Fruit fly (Drosophila melanogaster) whole organism, embryonic: ENCODE results near the gene CG6000.

ENCODE experiments used
- ATbp ChIP-seq: fragments of 200-800 bp; sonication (Bioruptor generic); optimal IDR thresholded peaks from 2 replicates; lab custom pipeline; 2017; ENCODE audit warnings: missing biosample characterization, mild to moderate bottlenecking, missing genetic modification characterization, missing genetic modification reagents
- BtbVII ChIP-seq: fragments of 200-800 bp; sonication (Bioruptor generic); optimal IDR thresholded peaks from 3 replicates; lab custom pipeline; 2017; ENCODE audit warnings: missing biosample characterization, mild to moderate bottlenecking, missing genetic modification characterization
- CG10321 ChIP-seq: fragments of 200-800 bp; sonication (Bioruptor generic); IDR thresholded peaks from 2 replicates; pipeline ENCODE4 v1.3.6; 2022; ENCODE audit warnings: missing biosample characterization, missing genetic modification characterization
- CG10543 ChIP-seq: fragments of 200-800 bp; sonication (Bioruptor generic); optimal IDR thresholded peaks from 3 replicates; lab custom pipeline; 2017; ENCODE audit warnings: missing biosample characterization, mild to moderate bottlenecking, missing genetic modification characterization, moderate library complexity
- CG11695 ChIP-seq: fragments of 200-800 bp; sonication (Bioruptor generic); IDR thresholded peaks from 3 replicates; pipeline ENCODE4 v1.3.6; 2022; ENCODE audit warnings: missing biosample characterization, missing genetic modification characterization
- CG11696 ChIP-seq: fragments of 200-800 bp; sonication (Bioruptor generic); IDR thresholded peaks from 2 replicates; pipeline ENCODE4 v1.3.6; 2022; ENCODE audit warnings: missing biosample characterization, missing genetic modification characterization
- CG12071 ChIP-seq: fragments of 200-800 bp; sonication (Bioruptor generic); optimal IDR thresholded peaks from 3 replicates; lab custom pipeline; 2018; ENCODE audit warnings: missing biosample characterization, mild to moderate bottlenecking, missing genetic modification characterization
- CG1233 ChIP-seq: fragments of 200-800 bp; sonication (Bioruptor generic); optimal IDR thresholded peaks from 4 replicates; lab custom pipeline; 2018; ENCODE audit warnings: missing biosample characterization, mild to moderate bottlenecking, missing genetic modification characterization
- CG12769 ChIP-seq: fragments of 200-800 bp; sonication (Bioruptor generic); optimal IDR thresholded peaks from 2 replicates; lab custom pipeline; 2019; ENCODE audit warnings: missing biosample characterization, mild to moderate bottlenecking, missing genetic modification characterization, moderate library complexity
- CG13287 ChIP-seq: fragments of 200-800 bp; sonication (Bioruptor generic); IDR thresholded peaks from 2 replicates; pipeline ENCODE4 v1.3.6; 2022; ENCODE audit warnings: missing biosample characterization, missing genetic modification characterization; ENCODE audit not compliant: partially characterized antibody
- CG14050 ChIP-seq: fragments of 200-800 bp; sonication (Bioruptor generic); IDR thresholded peaks from 3 replicates; pipeline ENCODE4 v1.3.6; 2022; ENCODE audit warnings: missing biosample characterization, missing genetic modification characterization
- CG1529 ChIP-seq: fragments of 200-800 bp; sonication (Bioruptor generic); optimal IDR thresholded peaks from 3 replicates; lab custom pipeline; 2018; ENCODE audit warnings: missing biosample characterization, missing genetic modification characterization
- CG15514 ChIP-seq: fragments of 200-800 bp; sonication (Bioruptor generic); optimal IDR thresholded peaks from 3 replicates; lab custom pipeline; 2017; ENCODE audit warnings: missing biosample characterization, missing genetic modification characterization, mild to moderate bottlenecking, moderate library complexity, missing genetic modification reagents
- CG15601 ChIP-seq: fragments of 200-800 bp; sonication (Bioruptor generic); optimal IDR thresholded peaks from 3 replicates; lab custom pipeline; 2019; ENCODE audit warnings: missing biosample characterization, mild to moderate bottlenecking, missing genetic modification characterization, moderate library complexity
- CG1603 ChIP-seq: fragments of 200-800 bp; sonication (Bioruptor generic); optimal IDR thresholded peaks from 2 replicates; lab custom pipeline; 2019; ENCODE audit warnings: missing biosample characterization, mild to moderate bottlenecking, missing genetic modification characterization, moderate library complexity
- CG17186 ChIP-seq: fragments of 200-800 bp; sonication (Bioruptor generic); optimal IDR thresholded peaks from 3 replicates; lab custom pipeline; 2017; ENCODE audit warnings: missing biosample characterization, missing genetic modification reagents, missing genetic modification characterization
- CG17385 ChIP-seq: fragments of 200-800 bp; sonication (Bioruptor generic); optimal IDR thresholded peaks from 3 replicates; lab custom pipeline; 2018; ENCODE audit warnings: missing biosample characterization, mild to moderate bottlenecking, missing genetic modification characterization
- CG17912 ChIP-seq: fragments of 200-800 bp; sonication (Bioruptor generic); optimal IDR thresholded peaks from 2 replicates; lab custom pipeline; 2018; ENCODE audit warnings: missing biosample characterization, mild to moderate bottlenecking, missing genetic modification characterization
- CG1792 ChIP-seq: fragments of 200-800 bp; sonication (Bioruptor generic); optimal IDR thresholded peaks from 2 replicates; lab custom pipeline; 2016; ENCODE audit warnings: missing biosample characterization, missing genetic modification characterization
- CG18262 ChIP-seq: fragments of 200-800 bp; optimal IDR thresholded peaks from 3 replicates; lab custom pipeline; 2019; ENCODE audit warnings: missing biosample characterization, mild to moderate bottlenecking, missing genetic modification characterization, moderate library complexity
- CG2199 ChIP-seq: fragments of 200-800 bp; sonication (Bioruptor generic); IDR thresholded peaks from 3 replicates; pipeline ENCODE4 v1.3.6; 2022; ENCODE audit warnings: missing biosample characterization, missing genetic modification characterization
- CG4707 ChIP-seq: fragments of 200-800 bp; sonication (Bioruptor generic); optimal IDR thresholded peaks from 2 replicates; lab custom pipeline; 2018; ENCODE audit warnings: missing biosample characterization, mild to moderate bottlenecking, missing genetic modification characterization, moderate library complexity
- CG6791 ChIP-seq: fragments of 200-800 bp; sonication (Bioruptor generic); IDR thresholded peaks from 3 replicates; pipeline ENCODE4 v1.3.6; 2022; ENCODE audit warnings: missing biosample characterization, missing genetic modification characterization; ENCODE audit not compliant: partially characterized antibody
- CG8290 ChIP-seq, 3 experiments: fragments of 200-800 bp; sonication (Bioruptor generic); optimal IDR thresholded peaks; 2 replicates each; lab custom pipeline; 2016 to 2019; ENCODE audit warnings: missing biosample characterization in 3 of 3, missing genetic modification characterization in 3 of 3, mild to moderate bottlenecking in 2 of 3, moderate library complexity in 1 of 3
- CG9609 ChIP-seq: fragments of 200-800 bp; sonication (Bioruptor generic); optimal IDR thresholded peaks from 3 replicates; lab custom pipeline; 2016; ENCODE audit warnings: missing biosample characterization, missing genetic modification characterization
- D19A ChIP-seq: fragments of 200-800 bp; optimal IDR thresholded peaks from 3 replicates; lab custom pipeline; 2019; ENCODE audit warnings: missing biosample characterization, mild to moderate bottlenecking, missing genetic modification characterization, moderate library complexity
- HmgD ChIP-seq: fragments of 200-800 bp; sonication (Bioruptor generic); optimal IDR thresholded peaks from 3 replicates; lab custom pipeline; 2016; ENCODE audit warnings: missing biosample characterization, missing genetic modification characterization
- HmgZ ChIP-seq: fragments of 200-800 bp; sonication (Bioruptor generic); optimal IDR thresholded peaks from 2 replicates; lab custom pipeline; 2018; ENCODE audit warnings: missing biosample characterization, mild to moderate bottlenecking, missing genetic modification characterization
- Hr78 ChIP-seq, 2 experiments: fragments of 200-800 bp in 1 of 2; fragments of >200 bp in 1 of 2; sonication (Bioruptor generic) in 1 of 2; optimal IDR thresholded peaks; 2 replicates each; lab custom pipeline; 2017 to 2019; ENCODE audit warnings: missing biosample characterization in 2 of 2, missing genetic modification characterization in 2 of 2, mild to moderate bottlenecking in 1 of 2, moderate library complexity in 1 of 2
- MESR4 ChIP-seq: fragments of 200-800 bp; sonication (Bioruptor generic); optimal IDR thresholded peaks from 2 replicates; lab custom pipeline; 2018; ENCODE audit warnings: missing biosample characterization, mild to moderate bottlenecking, missing genetic modification characterization, moderate library complexity
- Meics ChIP-seq: fragments of 200-800 bp; sonication (Bioruptor generic); optimal IDR thresholded peaks from 2 replicates; lab custom pipeline; 2017; ENCODE audit warnings: missing biosample characterization, mild to moderate bottlenecking, missing genetic modification characterization
- Myb ChIP-seq: fragments of 200-800 bp; sonication (Bioruptor generic); optimal IDR thresholded peaks from 2 replicates; lab custom pipeline; 2016; ENCODE audit warnings: missing biosample characterization, missing genetic modification characterization
- Tbp ChIP-seq: fragments of >200 bp; optimal IDR thresholded peaks from 2 replicates; lab custom pipeline; 2018; ENCODE audit warnings: missing biosample characterization, missing genetic modification characterization
- YL-1 ChIP-seq: fragments of 200-800 bp; sonication (Bioruptor generic); optimal IDR thresholded peaks from 3 replicates; lab custom pipeline; 2017; ENCODE audit warnings: missing biosample characterization, mild to moderate bottlenecking, missing genetic modification characterization
- amos ChIP-seq: fragments of 200-800 bp; sonication (Bioruptor generic); IDR thresholded peaks from 2 replicates; pipeline ENCODE4 v1.3.6; 2022; ENCODE audit warnings: missing biosample characterization, missing genetic modification characterization; ENCODE audit not compliant: partially characterized antibody
- bsh ChIP-seq, 2 experiments: fragments of 200-800 bp; sonication (Bioruptor generic); optimal IDR thresholded peaks; 2 replicates each; lab custom pipeline; 2017 to 2018; ENCODE audit warnings: mild to moderate bottlenecking in 2 of 2, missing biosample characterization in 2 of 2, missing genetic modification characterization in 2 of 2, moderate library complexity in 1 of 2
- cg ChIP-seq: fragments of 200-800 bp; sonication (Bioruptor generic); optimal IDR thresholded peaks from 3 replicates; lab custom pipeline; 2019; ENCODE audit warnings: missing biosample characterization, mild to moderate bottlenecking, missing genetic modification characterization, moderate library complexity
- chn ChIP-seq: fragments of 200-800 bp; sonication (Bioruptor generic); optimal IDR thresholded peaks from 2 replicates; lab custom pipeline; 2016; ENCODE audit warnings: missing biosample characterization, missing genetic modification characterization
- dati ChIP-seq: fragments of 200-800 bp; sonication (Bioruptor generic); IDR thresholded peaks from 2 replicates; pipeline ENCODE4 v1.3.6; 2022; ENCODE audit warnings: missing biosample characterization, missing genetic modification characterization
- dimm ChIP-seq: fragments of 200-800 bp; sonication (Bioruptor generic); IDR thresholded peaks from 2 replicates; pipeline ENCODE4 v1.3.6; 2022; ENCODE audit warnings: missing biosample characterization, missing genetic modification characterization
- insv ChIP-seq, 2 experiments: fragments of 200-800 bp; sonication (Bioruptor generic); optimal IDR thresholded peaks; 3 replicates each; lab custom pipeline; 2016 to 2018; ENCODE audit warnings: missing biosample characterization in 2 of 2, missing genetic modification characterization in 2 of 2
- nerfin-1 ChIP-seq: fragments of 200-800 bp; sonication (Bioruptor generic); optimal IDR thresholded peaks from 3 replicates; lab custom pipeline; 2019; ENCODE audit warnings: missing biosample characterization, mild to moderate bottlenecking, missing genetic modification characterization, moderate library complexity
- nmo ChIP-seq: fragments of 200-800 bp; sonication (Bioruptor generic); optimal IDR thresholded peaks from 2 replicates; lab custom pipeline; 2018; ENCODE audit warnings: missing biosample characterization, mild to moderate bottlenecking, missing genetic modification characterization, moderate library complexity
- pros ChIP-seq: fragments of 200-800 bp; sonication (Bioruptor generic); optimal IDR thresholded peaks from 3 replicates; lab custom pipeline; 2019; ENCODE audit warnings: missing biosample characterization, mild to moderate bottlenecking, missing genetic modification characterization, moderate library complexity
- pzg ChIP-seq: fragments of 200-800 bp; sonication (Bioruptor generic); optimal IDR thresholded peaks from 3 replicates; lab custom pipeline; 2018; ENCODE audit warnings: missing biosample characterization, mild to moderate bottlenecking, missing genetic modification characterization, moderate library complexity
- sens ChIP-seq: fragments of 200-800 bp; sonication (Bioruptor generic); peaks from one replicate; lab custom pipeline; 2016; ENCODE audit warnings: missing biosample characterization, missing genetic modification characterization
- tll ChIP-seq, 2 experiments: fragments of 200-800 bp in 1 of 2; fragments of >200 bp in 1 of 2; sonication (Bioruptor generic) in 1 of 2; optimal IDR thresholded peaks; 2 replicates each; lab custom pipeline; 2017 to 2019; ENCODE audit warnings: missing biosample characterization in 2 of 2, missing genetic modification characterization in 2 of 2, mild to moderate bottlenecking in 1 of 2, moderate library complexity in 1 of 2
- wek ChIP-seq: fragments of 200-800 bp; sonication (Bioruptor generic); optimal IDR thresholded peaks from 3 replicates; lab custom pipeline; 2018; ENCODE audit warnings: missing biosample characterization, mild to moderate bottlenecking, missing genetic modification characterization, moderate library complexity

CG6000 gene

dm6 chr3R:24057188-24057587 is 3.0 kb downstream of the CG6000 start, which contains the start of gene Hsp68 (continued):
- 0 out of 3 replicates have a peak, but pooled peaks have one; percentile 11 for TF ChIP-seq CG11695
- peak; percentile 30 for TF ChIP-seq BtbVII (GFP tag; lab: Kevin White, UChicago)
- peak; percentile 45 for TF ChIP-seq wek
- peak; percentile 10 for TF ChIP-seq cg (GFP tag; lab: Kevin White, UChicago)
- TF ChIP-seq CG11696 (GFP tag; lab: Robert Waterston, UW) = 0 out of 2 replicates have a peak, but pooled peaks have one; percentile 10
- TF ChIP-seq ATbp (GFP tag; lab: Kevin White, UChicago) = no peak
- TF ChIP-seq CG1603 = peak; percentile 12
- TF ChIP-seq sens = peak; percentile 79
- TF ChIP-seq CG12769 = peak; percentile 15
- TF ChIP-seq CG2199 (GFP tag; lab: Robert Waterston, UW) = peak; percentile 81; the same call in 2 of the 3 replicates
- TF ChIP-seq CG6791 (GFP tag; lab: Robert Waterston, UW) = peak; percentile 62; the same call in 2 of the 3 replicates
- TF ChIP-seq CG17385 (GFP tag; lab: Kevin White, UChicago) = peak; percentile 3
- peak in 1 of 2 experiments; percentile 84 for TF ChIP-seq insv (GFP tag; optimal IDR thresholded peaks at IDR 0.05; lab: Kevin White, UChicago)
- TF ChIP-seq pros (GFP tag; lab: Kevin White, UChicago) = peak; percentile 28
- TF ChIP-seq Tbp (GFP tag; lab: Kevin White, UChicago) = peak; percentile 93
- TF ChIP-seq CG10321 (GFP tag; lab: Robert Waterston, UW) = peak; percentile 97
- TF ChIP-seq CG17912 (GFP tag; lab: Kevin White, UChicago) = no peak
- no peak for TF ChIP-seq dimm (GFP tag; lab: Robert Waterston, UW)
- peak; percentile 4 for TF ChIP-seq HmgD (GFP tag; lab: Kevin White, UChicago)
- TF ChIP-seq CG12071 (GFP tag; lab: Kevin White, UChicago) = no peak
- TF ChIP-seq dati (GFP tag; lab: Robert Waterston, UW) = no peak
- peak; percentile 58 for TF ChIP-seq Myb
- TF ChIP-seq amos (GFP tag; lab: Robert Waterston, UW) = peak; percentile 38; the same call in 1 of the 2 replicates
- peak; percentile 54 for TF ChIP-seq HmgZ (tag; lab: Kevin White, UChicago)
- TF ChIP-seq CG15514 (GFP tag; lab: Kevin White, UChicago) = no peak
- peak; percentile 58 for TF ChIP-seq nerfin-1
- TF ChIP-seq tll (GFP tag; optimal IDR thresholded peaks at IDR 0.05; lab: Kevin White, UChicago) = peak in 1 of 2 experiments; percentile 27
- TF ChIP-seq CG9609 (GFP tag; lab: Kevin White, UChicago) = no peak
- peak; percentile 15 for TF ChIP-seq CG18262
- TF ChIP-seq CG8290 (GFP tag; optimal IDR thresholded peaks at IDR 0.05; lab: Kevin White, UChicago) = no peak
- peak; percentile 37 to 58 for TF ChIP-seq CG8290 (tag; optimal IDR thresholded peaks at IDR 0.05; lab: Kevin White, UChicago)
- TF ChIP-seq CG10543 (GFP tag; lab: Kevin White, UChicago) = peak; percentile 34
- TF ChIP-seq MESR4 = peak; percentile 35
- TF ChIP-seq chn (GFP tag; lab: Kevin White, UChicago) = no peak
- TF ChIP-seq D19A (tag; lab: Kevin White, UChicago) = peak; percentile 38
- no peak for TF ChIP-seq CG1233 (GFP tag; lab: Kevin White, UChicago)
- peak; percentile 2 for TF ChIP-seq Meics (GFP tag; lab: Kevin White, UChicago)
- TF ChIP-seq CG15601 (tag; lab: Kevin White, UChicago) = peak; percentile 81
- TF ChIP-seq YL-1 (GFP tag; lab: Kevin White, UChicago) = peak; percentile 21
- TF ChIP-seq pzg (GFP tag; lab: Kevin White, UChicago) = peak; percentile 15
- peak in 1 of 2 experiments; percentile 78 for TF ChIP-seq Hr78 (GFP tag; optimal IDR thresholded peaks at IDR 0.05; lab: Kevin White, UChicago)
- TF ChIP-seq bsh (GFP tag; optimal IDR thresholded peaks at IDR 0.05; lab: Kevin White, UChicago) = peak in 1 of 2 experiments; percentile 13
- TF ChIP-seq CG4707 (GFP tag; lab: Kevin White, UChicago) = peak; percentile 30
- no peak for TF ChIP-seq CG14050 (GFP tag; lab: Robert Waterston, UW)
- TF ChIP-seq nmo (GFP tag; lab: Kevin White, UChicago) = no peak
- no peak for TF ChIP-seq CG1792 (GFP tag; lab: Kevin White, UChicago)
- peak; percentile 40 for TF ChIP-seq CG13287 (GFP tag; lab: Robert Waterston, UW)
- TF ChIP-seq CG1529 (GFP tag; lab: Kevin White, UChicago) = peak; percentile 0
- no peak for TF ChIP-seq CG17186 (GFP tag; lab: Kevin White, UChicago)
